Worm (Caenorhabditis elegans) whole organism, late embryonic: ENCODE data around the gene bet-2.

Experiments used
- C38D4.7 ChIP-seq: fragments of 200-800 bp; sonication (Bioruptor generic); optimal IDR thresholded peaks from 2 replicates; lab custom pipeline; 2018; ENCODE audit warnings: mild to moderate bottlenecking, missing genetic modification characterization, moderate library complexity, missing compliant biosample characterization
- F13H6.1 ChIP-seq: sonication (generic microtip); optimal IDR thresholded peaks from 2 replicates; lab custom pipeline; 2016; ENCODE audit warnings: missing genetic modification characterization, missing compliant biosample characterization
- K02D7.2 ChIP-seq: sonication (generic microtip); optimal IDR thresholded peaks from 2 replicates; lab custom pipeline; 2017; ENCODE audit warnings: mild to moderate bottlenecking, missing genetic modification characterization, missing compliant biosample characterization
- Y22D7AL.16 ChIP-seq: sonication (generic microtip); optimal IDR thresholded peaks from 2 replicates; lab custom pipeline; 2016; ENCODE audit warnings: missing genetic modification characterization, missing compliant biosample characterization
- ahr-1 ChIP-seq: sonication (generic microtip); optimal IDR thresholded peaks from 2 replicates; lab custom pipeline; 2016; ENCODE audit warnings: missing genetic modification characterization, missing compliant biosample characterization
- ceh-18 ChIP-seq: sonication (generic microtip); optimal IDR thresholded peaks from 2 replicates; lab custom pipeline; 2016; ENCODE audit warnings: missing genetic modification characterization, missing compliant biosample characterization
- ceh-19 ChIP-seq: fragments of 200-800 bp; sonication (Bioruptor generic); optimal IDR thresholded peaks from 2 replicates; lab custom pipeline; 2018; ENCODE audit warnings: mild to moderate bottlenecking, missing genetic modification characterization, missing compliant biosample characterization
- ceh-22 ChIP-seq: sonication (generic microtip); optimal IDR thresholded peaks from 2 replicates; lab custom pipeline; 2017; ENCODE audit warnings: missing biosample characterization, missing genetic modification characterization
- ceh-30 ChIP-seq: fragments of 150-350 bp; optimal IDR thresholded peaks from 2 replicates; lab custom pipeline; 2014; ENCODE audit warnings: missing biosample characterization, missing genetic modification characterization
- ceh-31 ChIP-seq: sonication (generic microtip); optimal IDR thresholded peaks from 2 replicates; lab custom pipeline; 2016; ENCODE audit warnings: missing genetic modification characterization, missing compliant biosample characterization
- ceh-34 ChIP-seq: sonication (generic microtip); optimal IDR thresholded peaks from 2 replicates; lab custom pipeline; 2016; ENCODE audit warnings: mild to moderate bottlenecking, missing genetic modification characterization, missing compliant biosample characterization
- ceh-45 ChIP-seq: fragments of 200-800 bp; sonication (Bioruptor generic); IDR thresholded peaks from 2 replicates; pipeline ENCODE4 v1.3.6; 2022; ENCODE audit warnings: missing genetic modification reagents, missing genetic modification characterization, missing compliant biosample characterization
- ceh-6 ChIP-seq: fragments of 200-800 bp; sonication (Bioruptor generic); optimal IDR thresholded peaks from 2 replicates; lab custom pipeline; 2018; ENCODE audit warnings: mild to moderate bottlenecking, missing genetic modification characterization, missing compliant biosample characterization
- ceh-9 ChIP-seq: sonication (generic microtip); optimal IDR thresholded peaks from 2 replicates; lab custom pipeline; 2016; ENCODE audit warnings: mild to moderate bottlenecking, missing genetic modification characterization, inconsistent platforms, missing compliant biosample characterization
- che-1 ChIP-seq: sonication (generic microtip); optimal IDR thresholded peaks from 2 replicates; lab custom pipeline; 2016; ENCODE audit warnings: mild to moderate bottlenecking, missing genetic modification characterization, missing compliant biosample characterization
- eyg-1 ChIP-seq: sonication (generic microtip); optimal IDR thresholded peaks from 2 replicates; lab custom pipeline; 2016; ENCODE audit warnings: missing genotype, missing genetic modification characterization, missing compliant biosample characterization
- gmeb-2 ChIP-seq: sonication (generic microtip); optimal IDR thresholded peaks from 2 replicates; lab custom pipeline; 2016; ENCODE audit warnings: missing genetic modification characterization, inconsistent platforms, missing compliant biosample characterization
- hlh-15 ChIP-seq: sonication (generic microtip); optimal IDR thresholded peaks from 2 replicates; lab custom pipeline; 2016; ENCODE audit warnings: missing genetic modification characterization, missing compliant biosample characterization
- hlh-30 ChIP-seq: sonication (generic microtip); optimal IDR thresholded peaks from 2 replicates; lab custom pipeline; 2017; ENCODE audit warnings: antibody characterized with exemption, missing genetic modification characterization, missing compliant biosample characterization; ENCODE audit not compliant: insufficient read depth
- hlh-6 ChIP-seq: sonication (generic microtip); optimal IDR thresholded peaks from 2 replicates; lab custom pipeline; 2016; ENCODE audit warnings: missing genotype, missing genetic modification characterization, missing compliant biosample characterization
- hlh-8 ChIP-seq: sonication (generic microtip); optimal IDR thresholded peaks from 2 replicates; lab custom pipeline; 2016; ENCODE audit warnings: missing genotype, missing genetic modification characterization, missing compliant biosample characterization
- lim-6 ChIP-seq: sonication (generic microtip); optimal IDR thresholded peaks from 2 replicates; lab custom pipeline; 2016; ENCODE audit warnings: missing genetic modification characterization, missing compliant biosample characterization
- mec-3 ChIP-seq: sonication (generic microtip); optimal IDR thresholded peaks from 2 replicates; lab custom pipeline; 2016; ENCODE audit warnings: borderline replicate concordance, missing genetic modification characterization, missing compliant biosample characterization
- nfya-1 ChIP-seq: sonication (generic microtip); optimal IDR thresholded peaks from 2 replicates; lab custom pipeline; 2017; ENCODE audit warnings: missing genetic modification characterization, mild to moderate bottlenecking, missing compliant biosample characterization, antibody characterized with exemption, moderate library complexity
- nhr-11 ChIP-seq: fragments of 150-350 bp; optimal IDR thresholded peaks from 2 replicates; lab custom pipeline; 2014; ENCODE audit warnings: missing biosample characterization, missing genetic modification characterization
- nhr-232 ChIP-seq: sonication (generic microtip); optimal IDR thresholded peaks from 2 replicates; lab custom pipeline; 2016; ENCODE audit warnings: missing genetic modification characterization, missing compliant biosample characterization
- npax-4 ChIP-seq: sonication (generic microtip); optimal IDR thresholded peaks from 2 replicates; lab custom pipeline; 2016; ENCODE audit warnings: missing genetic modification characterization, missing compliant biosample characterization
- pag-3 ChIP-seq: sonication (generic microtip); optimal IDR thresholded peaks from 2 replicates; lab custom pipeline; 2016; ENCODE audit warnings: missing compliant biosample characterization, missing genetic modification characterization, borderline replicate concordance
- pat-9 ChIP-seq: fragments of 200-800 bp; sonication (Bioruptor generic); optimal IDR thresholded peaks from 2 replicates; lab custom pipeline; 2018; ENCODE audit warnings: mild to moderate bottlenecking, missing genetic modification characterization, moderate library complexity, missing compliant biosample characterization
- pax-1 ChIP-seq: fragments of 150-350 bp; optimal IDR thresholded peaks from 2 replicates; lab custom pipeline; 2014; ENCODE audit warnings: missing biosample characterization, missing genetic modification characterization
- pha-2 ChIP-seq: sonication (generic microtip); optimal IDR thresholded peaks from 2 replicates; lab custom pipeline; 2017; ENCODE audit warnings: mild to moderate bottlenecking, missing genetic modification characterization, missing compliant biosample characterization
- pqm-1 ChIP-seq: sonication (generic microtip); optimal IDR thresholded peaks from 2 replicates; lab custom pipeline; 2016; ENCODE audit warnings: missing genetic modification characterization, missing compliant biosample characterization
- ref-2 ChIP-seq: sonication (generic microtip); optimal IDR thresholded peaks from 2 replicates; lab custom pipeline; 2016; ENCODE audit warnings: missing genetic modification characterization, missing compliant biosample characterization
- rnt-1 ChIP-seq: sonication (generic microtip); optimal IDR thresholded peaks from 2 replicates; lab custom pipeline; 2016; ENCODE audit warnings: missing genetic modification characterization, missing compliant biosample characterization
- sdc-2 ChIP-seq: sonication (generic microtip); optimal IDR thresholded peaks from 2 replicates; lab custom pipeline; 2016; ENCODE audit warnings: missing genotype, missing genetic modification characterization, missing compliant biosample characterization
- sox-2 ChIP-seq: fragments of 200-800 bp; sonication (Bioruptor generic); IDR thresholded peaks from 2 replicates; pipeline ENCODE4 v1.3.6; 2022; ENCODE audit warnings: missing genetic modification reagents, missing genetic modification characterization, missing compliant biosample characterization
- tbx-2 ChIP-seq: sonication (generic microtip); optimal IDR thresholded peaks from 2 replicates; lab custom pipeline; 2016; ENCODE audit warnings: missing genetic modification characterization, missing compliant biosample characterization
- unc-42 ChIP-seq: sonication (generic microtip); optimal IDR thresholded peaks from 2 replicates; lab custom pipeline; 2016; ENCODE audit warnings: missing genotype, missing genetic modification characterization, missing compliant biosample characterization
- unc-55 ChIP-seq: sonication (generic microtip); optimal IDR thresholded peaks from 2 replicates; lab custom pipeline; 2017; ENCODE audit warnings: missing biosample characterization, missing genetic modification reagents, missing genetic modification characterization
- unc-86 ChIP-seq: sonication (generic microtip); optimal IDR thresholded peaks from 2 replicates; lab custom pipeline; 2016; ENCODE audit warnings: missing genetic modification characterization, missing compliant biosample characterization
- zip-5 ChIP-seq: sonication (generic microtip); optimal IDR thresholded peaks from 2 replicates; lab custom pipeline; 2016; ENCODE audit warnings: missing genetic modification characterization, missing compliant biosample characterization

The bet-2 gene

ce11 chrX:10617815-10618214 is 48.7 kb downstream of the bet-2 start:
- TF ChIP-seq hlh-15 (tag; lab: Kevin White, UChicago), result no peak
- TF ChIP-seq ceh-19, result no peak
- TF ChIP-seq hlh-6 (tag; lab: Kevin White, UChicago), result no peak
- no peak for TF ChIP-seq eyg-1 (tag; lab: Kevin White, UChicago)
- no peak for TF ChIP-seq lim-6
- TF ChIP-seq nhr-232 (tag; lab: Kevin White, UChicago), result no peak
- TF ChIP-seq ahr-1 (tag; lab: Kevin White, UChicago), result no peak
- no peak for TF ChIP-seq sox-2 (GFP tag; lab: Robert Waterston, UW)
- TF ChIP-seq pat-9 (tag; lab: Kevin White, UChicago), result no peak
- TF ChIP-seq Y22D7AL.16 (tag; lab: Kevin White, UChicago), result no peak
- no peak for TF ChIP-seq zip-5 (tag; lab: Kevin White, UChicago)

ce11 chrX:10618619-10619130 is 49.6 kb downstream of the bet-2 start:
- TF ChIP-seq tbx-2 (tag; lab: Kevin White, UChicago) (peak; percentile 9), ceh-18 (tag; lab: Kevin White, UChicago) (peak; percentile 43), pqm-1 (tag; lab: Kevin White, UChicago) (no peak)

- TF ChIP-seq hlh-8 (tag; lab: Kevin White, UChicago) (no peak), unc-42 (peak; percentile 79), ceh-22 (tag; lab: Kevin White, UChicago) (no peak), F13H6.1 (tag; lab: Kevin White, UChicago) (no peak)
- TF ChIP-seq, all 69 proteins: peak for 1
Measured at ce11 chrX:10619554-10620199, 50.6 kb downstream of the bet-2 start.

- no peak for TF ChIP-seq ceh-6 (GFP tag; lab: Kevin White, UChicago)
- TF ChIP-seq ceh-31 (tag; lab: Kevin White, UChicago), result no peak
- peak; percentile 56 for TF ChIP-seq unc-42
- TF ChIP-seq, all 69 proteins: peak for 1
Measured at ce11 chrX:10622607-10623006, 53.5 kb downstream of the bet-2 start.

ce11 chrX:10623119-10623518 is 54.0 kb downstream of the bet-2 start:
- TF ChIP-seq unc-86 (tag; lab: Kevin White, UChicago) (no peak), rnt-1 (tag; lab: Kevin White, UChicago) (no peak), mec-3 (tag; lab: Kevin White, UChicago) (no peak), ceh-22 (tag; lab: Kevin White, UChicago) (no peak), npax-4 (tag; lab: Kevin White, UChicago) (no peak), ref-2 (tag; lab: Kevin White, UChicago) (peak; percentile 25), nhr-11 (no peak), pat-9 (tag; lab: Kevin White, UChicago) (no peak), unc-55 (peak; percentile 23), Y22D7AL.16 (tag; lab: Kevin White, UChicago) (no peak), unc-42 (no peak), C38D4.7 (GFP tag; lab: Kevin White, UChicago) (no peak), sdc-2 (no peak), K02D7.2 (tag; lab: Kevin White, UChicago) (no peak), ceh-31 (tag; lab: Kevin White, UChicago) (no peak), pag-3 (no peak), che-1 (no peak), tbx-2 (tag; lab: Kevin White, UChicago) (peak; percentile 19), hlh-6 (tag; lab: Kevin White, UChicago) (no peak), zip-5 (tag; lab: Kevin White, UChicago) (no peak), ceh-34 (tag; lab: Kevin White, UChicago) (peak; percentile 1), hlh-30 (tag; lab: Kevin White, UChicago) (peak; percentile 59), nfya-1 (tag; lab: Kevin White, UChicago) (no peak), pha-2 (no peak), pax-1 (tag; lab: Kevin White, UChicago) (no peak), ceh-6 (GFP tag; lab: Kevin White, UChicago) (no peak), ahr-1 (tag; lab: Kevin White, UChicago) (no peak), ceh-45 (GFP tag; lab: Robert Waterston, UW) (no peak), ceh-30 (tag; lab: Kevin White, UChicago) (no peak), hlh-15 (tag; lab: Kevin White, UChicago) (no peak), gmeb-2 (tag; lab: Kevin White, UChicago) (no peak), ceh-9 (tag; lab: Kevin White, UChicago) (no peak), lim-6 (no peak), sox-2 (GFP tag; lab: Robert Waterston, UW) (no peak), hlh-8 (tag; lab: Kevin White, UChicago) (no peak)
